Fruit fly (Drosophila melanogaster): Measurements from ENCODE around the gene mld.

DNA sequence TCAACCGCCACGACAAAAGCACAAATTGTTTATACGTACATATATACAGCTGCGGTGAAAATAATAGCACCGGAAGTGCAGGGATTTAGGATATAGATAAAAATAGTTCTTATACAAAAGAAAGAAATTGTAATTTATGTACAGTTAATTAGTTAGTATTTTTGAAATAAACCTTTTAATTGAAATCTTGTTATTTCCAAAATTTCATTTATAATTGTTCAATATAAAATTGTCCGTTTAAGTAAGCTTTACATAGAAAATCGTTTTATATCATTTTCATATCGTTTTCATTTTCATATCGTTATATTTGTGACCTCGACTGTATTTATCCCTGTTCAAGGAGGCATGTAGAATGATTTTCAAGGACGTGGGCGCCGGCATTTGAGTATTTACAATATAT lies 11.3 kb upstream of the mld start:
- TF ChIP-seq Dll (optimal IDR thresholded peaks at IDR 0.05) = no peak
- TF ChIP-seq psq (optimal IDR thresholded peaks at IDR 0.05) = no peak

Measured in whole organism.